Fruit fly (Drosophila melanogaster) whole organism, prepupa: Measurements from ENCODE around the gene btv.

Experiments
- Blimp-1 ChIP-seq: fragments of 200-800 bp; sonication (Bioruptor generic); optimal IDR thresholded peaks from 3 replicates; lab custom pipeline; 2017; ENCODE audit warnings: missing biosample characterization, missing genetic modification characterization, mild to moderate bottlenecking, moderate library complexity, missing genetic modification reagents
- CG10631 ChIP-seq: fragments of 200-800 bp; sonication (Bioruptor generic); optimal IDR thresholded peaks from 2 replicates; lab custom pipeline; 2016; ENCODE audit warnings: missing biosample characterization, missing genetic modification characterization
- CG11294 ChIP-seq: fragments of 200-800 bp; sonication (Bioruptor generic); IDR thresholded peaks from 2 replicates; pipeline ENCODE4 v1.3.6; 2022; ENCODE audit warnings: missing biosample characterization, missing genetic modification characterization
- CG11902 ChIP-seq: fragments of 200-800 bp; sonication (Bioruptor generic); optimal IDR thresholded peaks from 3 replicates; lab custom pipeline; 2016; ENCODE audit warnings: missing biosample characterization, missing genetic modification characterization
- CG15336 ChIP-seq: fragments of 200-800 bp; sonication (Bioruptor generic); IDR thresholded peaks from 2 replicates; pipeline ENCODE4 v1.3.6; 2022; ENCODE audit warnings: missing biosample characterization, missing genetic modification characterization
- CG1621 ChIP-seq: fragments of 200-800 bp; sonication (Bioruptor generic); optimal IDR thresholded peaks from 3 replicates; lab custom pipeline; 2018; ENCODE audit warnings: missing biosample characterization, mild to moderate bottlenecking, missing genetic modification characterization
- CG16779 ChIP-seq: fragments of 200-800 bp; sonication (Bioruptor generic); optimal IDR thresholded peaks from 3 replicates; lab custom pipeline; 2017; ENCODE audit warnings: missing biosample characterization, mild to moderate bottlenecking, missing genetic modification characterization
- CG3032 ChIP-seq: fragments of 200-800 bp; optimal IDR thresholded peaks from 2 replicates; lab custom pipeline; 2019; ENCODE audit warnings: missing biosample characterization, mild to moderate bottlenecking, missing genetic modification characterization, moderate library complexity
- CG31627 ChIP-seq: fragments of 200-800 bp; sonication (Bioruptor generic); optimal IDR thresholded peaks from 3 replicates; lab custom pipeline; 2016; ENCODE audit warnings: missing biosample characterization, missing genetic modification characterization
- CG32006 ChIP-seq: fragments of 200-800 bp; sonication (Bioruptor generic); optimal IDR thresholded peaks from 3 replicates; lab custom pipeline; 2017; ENCODE audit warnings: missing biosample characterization, mild to moderate bottlenecking, missing genetic modification characterization
- CG3919 ChIP-seq: fragments of 200-800 bp; sonication (Bioruptor generic); optimal IDR thresholded peaks from 3 replicates; lab custom pipeline; 2016; ENCODE audit warnings: missing biosample characterization, missing genetic modification characterization
- CG4318 ChIP-seq: fragments of 200-800 bp; sonication (Bioruptor generic); optimal IDR thresholded peaks from 3 replicates; lab custom pipeline; 2017; ENCODE audit warnings: missing biosample characterization, mild to moderate bottlenecking, missing genetic modification characterization
- CG6163 ChIP-seq: fragments of 200-800 bp; sonication (Bioruptor generic); IDR thresholded peaks from 3 replicates; pipeline ENCODE4 v1.3.6; 2022; ENCODE audit warnings: missing biosample characterization, missing genetic modification characterization
- CG6792 ChIP-seq: fragments of 200-800 bp; sonication (Bioruptor generic); optimal IDR thresholded peaks from 3 replicates; lab custom pipeline; 2016; ENCODE audit warnings: missing biosample characterization, missing genetic modification characterization
- CG6808 ChIP-seq: fragments of 200-800 bp; sonication (Bioruptor generic); optimal IDR thresholded peaks from 3 replicates; lab custom pipeline; 2017; ENCODE audit warnings: missing biosample characterization, missing genetic modification characterization, mild to moderate bottlenecking, moderate library complexity, missing genetic modification reagents
- CG7368 ChIP-seq: fragments of 200-800 bp; sonication (Bioruptor generic); optimal IDR thresholded peaks from 3 replicates; lab custom pipeline; 2016; ENCODE audit warnings: missing biosample characterization, missing genetic modification characterization
- CG9139 ChIP-seq: fragments of 200-800 bp; sonication (Bioruptor generic); optimal IDR thresholded peaks from 3 replicates; lab custom pipeline; 2017; ENCODE audit warnings: missing biosample characterization, mild to moderate bottlenecking, missing genetic modification characterization
- Eip75B ChIP-seq: fragments of 200-800 bp; sonication (Bioruptor generic); optimal IDR thresholded peaks from 3 replicates; lab custom pipeline; 2016; ENCODE audit warnings: missing biosample characterization, missing genetic modification characterization
- Eip78C ChIP-seq: fragments of 200-800 bp; sonication (Bioruptor generic); peaks from one replicate; lab custom pipeline; 2016; ENCODE audit warnings: missing biosample characterization, missing genetic modification characterization
- Eip93F ChIP-seq: fragments of 200-800 bp; sonication (Bioruptor generic); optimal IDR thresholded peaks from 2 replicates; lab custom pipeline; 2016; ENCODE audit warnings: missing biosample characterization, mild to moderate bottlenecking, missing genetic modification characterization
- Ets21C ChIP-seq: fragments of 200-800 bp; sonication (Bioruptor generic); optimal IDR thresholded peaks from 3 replicates; lab custom pipeline; 2016; ENCODE audit warnings: missing biosample characterization, missing genetic modification characterization
- Hr38 ChIP-seq: sonication (Bioruptor generic); optimal IDR thresholded peaks from 2 replicates; lab custom pipeline; 2016; ENCODE audit warnings: missing biosample characterization, missing genetic modification characterization
- Hr39 ChIP-seq: fragments of 200-800 bp; sonication (Bioruptor generic); optimal IDR thresholded peaks from 2 replicates; lab custom pipeline; 2016; ENCODE audit warnings: missing biosample characterization, missing genetic modification characterization
- Hr4 ChIP-seq: fragments of 200-800 bp; sonication (Bioruptor generic); optimal IDR thresholded peaks from 3 replicates; lab custom pipeline; 2016; ENCODE audit warnings: missing biosample characterization, missing genetic modification characterization
- Lpt ChIP-seq: fragments of 200-800 bp; sonication (Bioruptor generic); optimal IDR thresholded peaks from 3 replicates; lab custom pipeline; 2016; ENCODE audit warnings: missing biosample characterization, missing genetic modification characterization
- Met ChIP-seq: fragments of 200-800 bp; sonication (Bioruptor generic); optimal IDR thresholded peaks from 3 replicates; lab custom pipeline; 2016; ENCODE audit warnings: missing biosample characterization, missing genetic modification characterization
- OdsH ChIP-seq: fragments of 200-800 bp; sonication (Bioruptor generic); optimal IDR thresholded peaks from 3 replicates; lab custom pipeline; 2016; ENCODE audit warnings: missing biosample characterization, missing genetic modification characterization
- Smox ChIP-seq: fragments of 200-800 bp; sonication (Bioruptor generic); optimal IDR thresholded peaks from 3 replicates; lab custom pipeline; 2016; ENCODE audit warnings: missing biosample characterization, missing genetic modification characterization
- Sox14 ChIP-seq: fragments of 200-800 bp; sonication (Bioruptor generic); optimal IDR thresholded peaks from 3 replicates; lab custom pipeline; 2016; ENCODE audit warnings: missing biosample characterization, missing genetic modification characterization
- Sox15 ChIP-seq: fragments of 200-800 bp; sonication (Bioruptor generic); optimal IDR thresholded peaks from 3 replicates; lab custom pipeline; 2016; ENCODE audit warnings: missing biosample characterization, missing genetic modification characterization
- acj6 ChIP-seq: fragments of 200-800 bp; sonication (Bioruptor generic); optimal IDR thresholded peaks from 3 replicates; lab custom pipeline; 2016; ENCODE audit warnings: missing biosample characterization, missing genetic modification characterization
- cyc ChIP-seq: fragments of 200-800 bp; sonication (Bioruptor generic); optimal IDR thresholded peaks from 3 replicates; lab custom pipeline; 2016; ENCODE audit warnings: missing biosample characterization, missing genetic modification characterization
- dsx ChIP-seq: fragments of 200-800 bp; optimal IDR thresholded peaks from 3 replicates; lab custom pipeline; 2019; ENCODE audit warnings: missing biosample characterization, mild to moderate bottlenecking, missing genetic modification characterization, moderate library complexity; ENCODE audit not compliant: poor library complexity, severe bottlenecking
- eg ChIP-seq: fragments of 200-800 bp; sonication (Bioruptor generic); IDR thresholded peaks from 3 replicates; pipeline ENCODE4 v1.3.6; 2022; ENCODE audit warnings: missing biosample characterization, missing genetic modification characterization
- esn ChIP-seq: fragments of 200-800 bp; sonication (Bioruptor generic); optimal IDR thresholded peaks from 2 replicates; lab custom pipeline; 2016; ENCODE audit warnings: missing biosample characterization, mild to moderate bottlenecking, missing genetic modification characterization, moderate library complexity
- fd85E ChIP-seq: fragments of 200-800 bp; sonication (Bioruptor generic); optimal IDR thresholded peaks from 3 replicates; lab custom pipeline; 2016; ENCODE audit warnings: missing biosample characterization, missing genetic modification characterization
- lz ChIP-seq: fragments of 200-800 bp; sonication (Bioruptor generic); optimal IDR thresholded peaks from 3 replicates; lab custom pipeline; 2016; ENCODE audit warnings: missing biosample characterization, missing genetic modification characterization
- net ChIP-seq: fragments of 200-800 bp; sonication (Bioruptor generic); optimal IDR thresholded peaks from 3 replicates; lab custom pipeline; 2016; ENCODE audit warnings: missing biosample characterization, missing genetic modification characterization
- pdm3 ChIP-seq: fragments of 200-800 bp; sonication (Bioruptor generic); optimal IDR thresholded peaks from 3 replicates; lab custom pipeline; 2016; ENCODE audit warnings: missing biosample characterization, missing genetic modification characterization
- salr ChIP-seq, 2 experiments: fragments of 200-800 bp; sonication (Bioruptor generic); optimal IDR thresholded peaks; 3 replicates each; lab custom pipeline; 2016 to 2018; ENCODE audit warnings: missing biosample characterization in 2 of 2, missing genetic modification characterization in 2 of 2, mild to moderate bottlenecking in 1 of 2
- spab ChIP-seq: fragments of 200-800 bp; sonication (Bioruptor generic); optimal IDR thresholded peaks from 2 replicates; lab custom pipeline; 2017; ENCODE audit warnings: missing biosample characterization, mild to moderate bottlenecking, missing genetic modification characterization, missing genetic modification reagents
- svp ChIP-seq: fragments of 200-800 bp; sonication (Bioruptor generic); peaks from one replicate; lab custom pipeline; 2016; ENCODE audit warnings: missing biosample characterization, missing genetic modification characterization

The btv gene

DNA sequence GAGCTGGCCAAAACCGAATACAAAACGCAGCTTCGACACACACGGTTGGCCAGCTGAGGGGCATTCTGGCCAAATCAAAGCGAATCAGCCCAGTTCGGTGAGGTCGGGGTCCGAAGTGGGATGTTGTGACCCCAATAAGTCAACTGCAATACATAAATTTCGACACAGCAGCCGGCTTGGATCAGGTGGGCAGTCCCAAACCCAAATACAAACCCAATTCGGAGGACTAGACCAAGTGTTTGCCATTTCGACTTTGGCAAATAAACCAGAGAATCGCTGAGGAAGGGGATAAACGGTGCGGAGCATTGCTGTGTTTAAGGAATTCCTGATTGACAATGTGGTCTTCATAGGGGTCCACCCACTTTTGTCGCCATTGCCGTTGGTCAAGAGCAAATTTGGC lies 6.7 kb upstream of the btv start:
- TF ChIP-seq CG1621 (tag; lab: Kevin White, UChicago) (no peak), CG11294 (GFP tag; lab: Robert Waterston, UW) (no peak), net (no peak), Smox (GFP tag; lab: Kevin White, UChicago) (no peak), Hr4 (GFP tag; lab: Kevin White, UChicago) (no peak), CG6808 (GFP tag; lab: Kevin White, UChicago) (no peak), Blimp-1 (GFP tag; lab: Kevin White, UChicago) (no peak), OdsH (no peak), Eip75B (GFP tag; lab: Kevin White, UChicago) (no peak), dsx (GFP tag; lab: Kevin White, UChicago) (no peak), CG4318 (no peak), Sox15 (no peak), cyc (GFP tag; lab: Kevin White, UChicago) (no peak), Ets21C (no peak), CG15336 (GFP tag; lab: Robert Waterston, UW) (no peak), CG11902 (GFP tag; lab: Kevin White, UChicago) (no peak), CG3919 (no peak), Hr38 (GFP tag; lab: Kevin White, UChicago) (no peak), acj6 (GFP tag; lab: Kevin White, UChicago) (no peak)

DNA sequence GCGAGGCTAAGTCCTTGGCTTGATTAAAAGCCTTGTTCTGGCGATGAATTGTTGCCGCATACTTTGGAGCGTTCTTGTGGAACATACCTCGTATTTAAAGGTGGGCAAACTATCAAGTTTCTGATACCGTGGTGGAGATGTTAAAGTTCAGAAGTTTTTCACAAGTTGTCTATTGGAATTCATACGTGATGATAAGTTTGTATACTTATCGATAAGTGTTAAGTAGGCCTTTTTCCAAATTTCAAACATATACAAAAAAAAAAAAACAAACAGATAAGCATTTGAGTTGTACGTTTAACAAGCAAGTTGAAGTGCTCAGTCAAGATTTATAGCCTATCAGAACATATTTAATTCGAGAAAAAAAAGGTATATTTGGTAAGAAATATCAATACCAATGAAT lies 3.8 kb upstream of the btv start, which contains the start of gene CG5681:
TSS of gene CG5681 (plus strand) at position 301 of the 400 bp plus-strand sequence.
- TF ChIP-seq CG9139 (GFP tag; lab: Kevin White, UChicago) (no peak), Hr39 (GFP tag; lab: Kevin White, UChicago) (no peak), CG16779 (tag; lab: Kevin White, UChicago) (no peak), pdm3 (no peak), Eip78C (GFP tag; lab: Kevin White, UChicago) (no peak)

DNA sequence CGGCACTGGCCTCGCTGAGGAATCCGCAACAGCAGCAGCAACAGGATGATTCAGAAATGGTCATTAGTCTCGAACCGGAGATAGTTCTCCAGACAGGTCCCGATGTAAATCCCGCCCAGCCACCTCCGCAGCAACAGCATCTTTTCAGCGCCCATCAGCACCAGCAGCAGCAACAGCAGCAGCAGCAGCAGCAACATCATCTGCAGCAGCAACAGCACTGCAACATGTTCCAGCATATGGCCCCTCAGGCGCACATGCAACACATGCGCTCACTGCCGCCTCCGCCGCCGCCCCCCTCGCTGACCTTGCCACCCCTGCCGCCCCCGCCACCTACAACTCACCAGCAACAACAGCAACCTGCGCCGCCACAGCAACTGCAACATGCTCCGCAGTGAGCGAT lies 9.3 kb downstream of the btv start:
- TF ChIP-seq CG11902 (GFP tag; lab: Kevin White, UChicago) (no peak), CG3032 (tag; lab: Kevin White, UChicago) (no peak), CG10631 (GFP tag; lab: Kevin White, UChicago) (no peak), CG15336 (GFP tag; lab: Robert Waterston, UW) (no peak), pdm3 (no peak), CG3919 (no peak), Hr4 (GFP tag; lab: Kevin White, UChicago) (no peak), CG1621 (tag; lab: Kevin White, UChicago) (no peak), CG6163 (no peak), Smox (GFP tag; lab: Kevin White, UChicago) (no peak)

DNA sequence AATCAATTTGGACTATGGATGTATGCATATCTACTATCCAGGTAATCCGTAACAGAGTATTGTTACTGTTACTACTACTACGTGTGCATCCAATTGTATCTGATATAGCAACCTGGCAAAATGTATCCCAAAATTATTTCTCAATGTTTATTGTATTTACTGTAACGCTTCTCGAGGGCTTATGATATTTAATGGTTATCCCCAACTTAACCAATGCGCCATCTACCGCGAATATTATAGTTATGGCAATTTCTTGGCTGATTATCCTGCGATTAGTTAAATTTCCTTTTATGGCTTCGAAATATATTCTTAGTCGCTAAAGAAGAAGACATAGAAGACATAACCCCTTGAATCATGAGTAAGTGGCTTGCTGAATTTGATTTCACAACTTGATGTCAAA lies 18.6 kb downstream of the btv start:
- TF ChIP-seq spab, result no peak

DNA sequence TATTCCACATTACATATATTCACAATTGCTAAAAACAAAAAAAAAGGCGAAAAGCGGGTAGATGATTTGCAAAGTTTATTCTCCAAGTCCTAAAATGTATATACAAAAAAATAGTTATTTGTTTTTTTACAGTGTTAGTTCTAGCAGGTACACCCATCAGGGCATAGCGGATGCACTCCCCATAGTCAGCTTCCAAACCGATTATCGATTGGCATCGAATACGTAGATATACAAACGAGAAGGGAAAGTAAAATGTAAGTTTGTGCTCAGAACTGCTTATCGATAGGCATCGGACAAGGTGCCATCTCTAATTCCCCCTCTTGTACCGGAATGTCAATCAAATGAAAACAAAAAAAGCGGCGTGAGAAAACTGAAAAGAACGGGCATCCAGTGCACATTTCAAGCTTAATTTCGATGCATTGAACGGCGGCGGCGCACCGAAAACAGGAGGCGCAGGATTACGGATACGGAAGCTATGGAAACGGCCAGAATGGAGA lies 19.2 kb downstream of the btv start, which contains the start of gene CG5674:
TSS of gene CG5674 (plus strand) at position 309 of the 497 bp plus-strand sequence.
- TF ChIP-seq OdsH (no peak), CG31627 (GFP tag; lab: Kevin White, UChicago) (peak; percentile 48), Smox (GFP tag; lab: Kevin White, UChicago) (peak; percentile 28), svp (GFP tag; lab: Kevin White, UChicago) (peak; percentile 55), Lpt (no peak), esn (GFP tag; lab: Kevin White, UChicago) (no peak), lz (peak; percentile 34), CG4318 (peak; percentile 11), CG32006 (no peak), CG6163 (peak; percentile 57; the same call in 2 of the 3 replicates), CG15336 (GFP tag; lab: Robert Waterston, UW) (no peak), CG11294 (GFP tag; lab: Robert Waterston, UW) (0 out of 2 replicates have a peak, but pooled peaks have one; percentile 22), salr (GFP tag; optimal IDR thresholded peaks at IDR 0.05; lab: Kevin White, UChicago) (peak in 1 of 2 experiments; percentile 20), CG3919 (peak; percentile 40), Hr39 (GFP tag; lab: Kevin White, UChicago) (peak; percentile 30), CG6792 (GFP tag; lab: Kevin White, UChicago) (no peak), spab (no peak), fd85E (GFP tag; lab: Kevin White, UChicago) (no peak), Ets21C (peak; percentile 16), Met (GFP tag; lab: Kevin White, UChicago) (no peak), eg (peak; percentile 57; the same call in 1 of the 3 replicates), Eip93F (GFP tag; lab: Kevin White, UChicago) (no peak), Eip75B (GFP tag; lab: Kevin White, UChicago) (no peak), Hr4 (GFP tag; lab: Kevin White, UChicago) (peak; percentile 39), CG11902 (GFP tag; lab: Kevin White, UChicago) (no peak), CG7368 (no peak), Sox14 (GFP tag; lab: Kevin White, UChicago) (peak; percentile 75)
